Fruit fly (Drosophila melanogaster) whole organism, pupa: ENCODE results near the gene CG33640.

ENCODE experiments used
- CG13204 ChIP-seq: fragments of 200-800 bp; sonication (Bioruptor generic); optimal IDR thresholded peaks from 2 replicates; lab custom pipeline; 2018; ENCODE audit warnings: missing biosample characterization, mild to moderate bottlenecking, missing genetic modification characterization, moderate library complexity
- CG15710 ChIP-seq: fragments of 200-800 bp; sonication (Bioruptor generic); optimal IDR thresholded peaks from 2 replicates; lab custom pipeline; 2018; ENCODE audit warnings: missing biosample characterization, mild to moderate bottlenecking, missing genetic modification characterization, moderate library complexity
- CG32121 ChIP-seq: fragments of 200-800 bp; sonication (Bioruptor generic); IDR thresholded peaks from 2 replicates; pipeline ENCODE4 v1.3.6; 2022; ENCODE audit warnings: missing biosample characterization, missing genetic modification characterization
- EcR ChIP-seq: fragments of 200-800 bp; sonication (Bioruptor generic); optimal IDR thresholded peaks from 3 replicates; lab custom pipeline; 2019; ENCODE audit warnings: missing biosample characterization, missing genetic modification characterization, mild to moderate bottlenecking, moderate library complexity, missing genetic modification reagents
- Pif1A ChIP-seq: fragments of 200-800 bp; sonication (Bioruptor generic); optimal IDR thresholded peaks from 3 replicates; lab custom pipeline; 2016; ENCODE audit warnings: missing biosample characterization, missing genetic modification characterization
- Snoo ChIP-seq: fragments of 200-800 bp; sonication (Bioruptor generic); optimal IDR thresholded peaks from 3 replicates; lab custom pipeline; 2017; ENCODE audit warnings: missing biosample characterization, mild to moderate bottlenecking, missing genetic modification characterization, inconsistent platforms
- rn ChIP-seq: fragments of 200-800 bp; sonication (Bioruptor generic); IDR thresholded peaks from 2 replicates; pipeline ENCODE4 v1.3.6; 2022; ENCODE audit warnings: missing biosample characterization, missing genetic modification characterization

DNA sequence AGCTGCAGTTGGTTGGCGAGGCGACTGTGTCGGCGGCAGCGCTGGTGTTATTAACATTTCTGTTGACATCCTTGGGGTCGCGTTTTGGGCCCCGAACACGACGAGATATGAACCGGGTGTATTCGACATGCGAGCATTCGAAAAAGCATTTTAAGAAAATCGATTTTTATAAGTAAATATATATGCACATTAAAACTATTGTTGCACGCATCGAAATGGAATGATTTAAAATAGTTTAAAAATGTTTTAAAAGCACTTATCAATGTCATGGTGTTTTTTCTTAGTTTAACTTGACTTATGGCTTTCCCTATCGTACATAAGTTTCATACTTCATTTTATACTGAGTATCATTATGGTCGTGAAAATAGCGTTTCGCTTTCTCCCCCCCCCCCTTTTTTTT lies 5.8 kb upstream of the CG33640 start:
- TF ChIP-seq Pif1A (no peak), CG13204 (GFP tag; lab: Kevin White, UChicago) (no peak), EcR (GFP tag; lab: Kevin White, UChicago) (no peak), Snoo (no peak), rn (GFP tag; lab: Robert Waterston, UW) (no peak), CG15710 (tag; lab: Kevin White, UChicago) (no peak), CG32121 (GFP tag; lab: Robert Waterston, UW) (no peak)
